Fruit fly (Drosophila melanogaster) whole organism: ENCODE measurements around the gene Sgt1.

ENCODE experiments used
- pan ChIP-seq: fragments of >200 bp; optimal IDR thresholded peaks from 2 replicates; lab custom pipeline; 2017
- psq ChIP-seq: fragments of >200 bp; optimal IDR thresholded peaks from 2 replicates; lab custom pipeline; 2017

dm6 chr3R:8275031-8275430 lies 30.0 kb downstream of the Sgt1 start:
- TF ChIP-seq psq (lab: Kevin White, UChicago) (no peak), pan (no peak)
